Worm (Caenorhabditis elegans): Measurements from ENCODE around the gene srd-43.

The srd-43 gene

DNA sequence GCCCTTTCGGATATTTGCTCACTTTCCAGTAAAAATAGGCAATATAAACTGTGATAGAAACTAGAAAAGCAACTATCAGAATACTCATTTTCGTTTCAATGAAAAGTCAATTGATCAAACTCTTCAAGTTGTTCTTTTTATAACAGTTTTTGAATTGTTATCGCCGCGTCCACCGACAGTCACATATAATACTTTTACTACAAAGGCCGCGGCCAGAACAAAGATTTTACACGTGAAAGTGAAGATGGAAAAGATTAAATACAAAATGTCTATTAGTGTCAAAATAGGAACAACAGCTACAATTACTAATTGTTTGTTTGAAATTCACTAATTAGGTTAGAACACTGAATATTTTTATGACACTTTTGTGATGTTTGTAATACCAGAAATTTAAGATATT, 36.1 kb downstream of the srd-43 start, which contains the start of gene cyp-14A2:
TSS of gene cyp-14A2 (minus strand) at position 101 of the 400 bp plus-strand sequence.
- TF ChIP-seq dmd-6 (GFP tag; IDR thresholded peaks at IDR 0.05) (peak; percentile 42), ztf-7 (tag; optimal IDR thresholded peaks at IDR 0.05) (no peak)

DNA sequence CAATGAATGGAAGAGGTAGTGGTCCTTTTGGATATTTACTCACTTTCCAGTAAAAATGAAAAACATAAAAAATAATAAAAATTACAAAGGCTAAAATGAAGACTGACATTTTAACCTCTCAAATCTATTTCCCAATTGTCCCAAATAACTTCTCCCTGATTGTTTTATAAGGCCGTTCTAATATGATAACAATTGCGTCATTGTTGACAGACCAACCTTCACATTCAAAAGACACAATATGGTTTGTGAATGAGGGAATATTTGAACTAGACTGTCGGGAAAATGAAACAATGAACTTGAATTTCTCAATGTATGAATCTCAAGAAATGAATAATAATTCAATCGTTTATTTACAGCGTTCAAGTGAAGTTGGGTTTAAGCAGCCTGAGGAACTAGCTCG, 38.4 kb downstream of the srd-43 start, which contains the start of gene cyp-14A1:
TSS of gene cyp-14A1 (minus strand) at position 126 of the 400 bp plus-strand sequence.
- TF ChIP-seq zag-1 (tag; optimal IDR thresholded peaks at IDR 0.05) = no peak
- TF ChIP-seq ZK337.2 (GFP tag; IDR thresholded peaks at IDR 0.05) = no peak
- no peak for TF ChIP-seq ceh-62 (tag; optimal IDR thresholded peaks at IDR 0.05)
- no peak for TF ChIP-seq nhr-76 (tag; optimal IDR thresholded peaks at IDR 0.05)
- peak; percentile 19 for TF ChIP-seq dve-1 (tag; optimal IDR thresholded peaks at IDR 0.05; ENCODE audit: insufficient read depth)
- TF ChIP-seq daf-16 (GFP tag; optimal IDR thresholded peaks at IDR 0.05) = no peak
- peak; percentile 39 for TF ChIP-seq daf-16 (tag; optimal IDR thresholded peaks at IDR 0.05)
- no peak for TF ChIP-seq mep-1 (tag; optimal IDR thresholded peaks at IDR 0.05)

ce11 chrX:13264550-13264949, 41.1 kb downstream of the srd-43 start:
- no peak for TF ChIP-seq fos-1 (tag; optimal IDR thresholded peaks at IDR 0.05)
- TF ChIP-seq daf-19 (GFP tag; conservative IDR thresholded peaks at IDR 0.05) = 0 out of 2 replicates have a peak, but pooled peaks have one; percentile 31
- peak; percentile 70 for TF ChIP-seq dve-1 (tag; optimal IDR thresholded peaks at IDR 0.05; ENCODE audit: insufficient read depth)
- peak; percentile 22 to 72 for TF ChIP-seq mdl-1 (tag; optimal IDR thresholded peaks at IDR 0.05)
- TF ChIP-seq spr-3 (GFP tag; optimal IDR thresholded peaks at IDR 0.05) = peak; percentile 15
- TF ChIP-seq cey-2 (tag; optimal IDR thresholded peaks at IDR 0.05; ENCODE audit: borderline replicate concordance, insufficient read depth) = no peak
- no peak for TF ChIP-seq ama-1 (optimal IDR thresholded peaks at IDR 0.05)
- TF ChIP-seq lin-29 (GFP tag; IDR thresholded peaks at IDR 0.05) = peak; percentile 74; the same call in 1 of the 2 replicates
- peak; percentile 89 for TF ChIP-seq snpc-1.2 (GFP tag; IDR thresholded peaks at IDR 0.05)
- peak; percentile 77 for TF ChIP-seq saeg-2 (GFP tag; IDR thresholded peaks at IDR 0.05)
- peak; percentile 53 for TF ChIP-seq F10B5.3 (tag; optimal IDR thresholded peaks at IDR 0.05)
- peak; percentile 70 for TF ChIP-seq hlh-30 (tag; optimal IDR thresholded peaks at IDR 0.05; ENCODE audit: insufficient read depth)
- peak; percentile 59; the same call in 1 of the 2 replicates for TF ChIP-seq ceh-20 (GFP tag; IDR thresholded peaks at IDR 0.05)
- TF ChIP-seq ZK546.5 (tag; optimal IDR thresholded peaks at IDR 0.05) = no peak
- TF ChIP-seq nhr-42 (GFP tag; IDR thresholded peaks at IDR 0.05) = 0 out of 2 replicates have a peak, but pooled peaks have one; percentile 71
- no peak for TF ChIP-seq ces-1 (GFP tag; optimal IDR thresholded peaks at IDR 0.05)
- no peak for TF ChIP-seq zfp-2 (tag; optimal IDR thresholded peaks at IDR 0.05)
- TF ChIP-seq zip-11 (GFP tag; IDR thresholded peaks at IDR 0.05) = peak; percentile 65; the same call in 1 of the 2 replicates
- TF ChIP-seq vab-7 (GFP tag; IDR thresholded peaks at IDR 0.05) = peak; percentile 93
- no peak; the same call in 1 of the 2 replicates for TF ChIP-seq T26A8.4 (GFP tag; IDR thresholded peaks at IDR 0.05)
- peak; percentile 75 for TF ChIP-seq Y48G9A.11 (GFP tag; IDR thresholded peaks at IDR 0.05)
- peak; percentile 45 for TF ChIP-seq ceh-32 (tag; optimal IDR thresholded peaks at IDR 0.05; ENCODE audit: poor library complexity)
- peak; percentile 70 for TF ChIP-seq lir-3 (tag; optimal IDR thresholded peaks at IDR 0.05)
- no peak for TF ChIP-seq mep-1 (tag; optimal IDR thresholded peaks at IDR 0.05)
- TF ChIP-seq unc-39 (tag; optimal IDR thresholded peaks at IDR 0.05) = no peak
- TF ChIP-seq sdz-12 (GFP tag; optimal IDR thresholded peaks at IDR 0.05) = peak; percentile 49
- TF ChIP-seq nhr-48 (tag; optimal IDR thresholded peaks at IDR 0.05) = peak; percentile 71
- peak; percentile 40 for TF ChIP-seq zip-2 (tag; optimal IDR thresholded peaks at IDR 0.05)
- TF ChIP-seq F37D6.2 (tag; optimal IDR thresholded peaks at IDR 0.05) = peak; percentile 59
- peak; percentile 93 for TF ChIP-seq arid-1 (GFP tag; conservative IDR thresholded peaks at IDR 0.05)
- TF ChIP-seq duxl-1 (tag; optimal IDR thresholded peaks at IDR 0.05; ENCODE audit: poor library complexity) = peak; percentile 61
- peak; percentile 54 to 81; a peak in 2 of 4 replicates for TF ChIP-seq madf-5 (GFP tag; IDR thresholded peaks at IDR 0.05)
- peak; percentile 59 to 81 for TF ChIP-seq daf-16 (GFP tag; optimal IDR thresholded peaks at IDR 0.05)
- peak; percentile 44 for TF ChIP-seq daf-16 (tag; optimal IDR thresholded peaks at IDR 0.05)
- no peak for TF ChIP-seq egl-27 (tag; optimal IDR thresholded peaks at IDR 0.05)
- TF ChIP-seq fkh-10 (GFP tag; optimal IDR thresholded peaks at IDR 0.05) = peak; percentile 63
- no peak for TF ChIP-seq aly-2 (tag; optimal IDR thresholded peaks at IDR 0.05)
- TF ChIP-seq Y75B8A.6 (GFP tag; IDR thresholded peaks at IDR 0.05) = peak; percentile 79; the same call in 1 of the 2 replicates
- TF ChIP-seq ztf-7 (tag; optimal IDR thresholded peaks at IDR 0.05) = peak; percentile 76
- peak; percentile 54 for TF ChIP-seq mxl-3 (GFP tag; optimal IDR thresholded peaks at IDR 0.05)
- TF ChIP-seq lin-15B (tag; optimal IDR thresholded peaks at IDR 0.05) = no peak
